Worm (Caenorhabditis elegans): ENCODE measurements around the gene C50E3.5.

C50E3.5 gene

DNA sequence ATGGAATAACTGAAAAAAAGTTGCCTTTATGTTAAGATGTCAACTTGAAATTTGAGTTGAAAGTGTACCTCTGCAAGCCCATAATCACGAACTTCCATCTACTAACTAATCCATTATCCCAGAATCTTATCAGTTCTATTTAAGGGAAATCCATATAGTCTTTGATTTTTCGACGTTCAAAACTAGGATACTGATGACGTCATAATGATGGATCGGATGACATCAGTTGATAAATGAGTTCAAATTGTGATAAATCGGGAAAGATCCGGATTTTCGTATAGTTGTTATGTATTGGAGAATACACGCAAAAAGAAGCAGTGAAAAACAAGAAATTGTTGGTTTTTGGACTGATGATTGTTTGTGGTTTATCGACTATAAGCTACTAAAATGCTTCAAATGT lies 44.1 kb upstream of the C50E3.5 start:
- TF ChIP-seq elt-1 (tag; optimal IDR thresholded peaks at IDR 0.05) (no peak), nhr-23 (tag; optimal IDR thresholded peaks at IDR 0.05) (peak; percentile 91), nhr-43 (tag; optimal IDR thresholded peaks at IDR 0.05; ENCODE audit: poor library complexity, severe bottlenecking) (peak; percentile 90)

ce11 chrV:7545187-7545586 lies 42.6 kb upstream of the C50E3.5 start, which contains the start of the genes C54F6.19 and nhx-3:
Gene C54F6.19 (plus strand): TSS chrV:7545487.
Gene nhx-3 (minus strand): TSS chrV:7545523.
- TF ChIP-seq ztf-11 (tag; optimal IDR thresholded peaks at IDR 0.05) (no peak), elt-3 (tag; optimal IDR thresholded peaks at IDR 0.05) (no peak)

- no peak for TF ChIP-seq zag-1 (tag; optimal IDR thresholded peaks at IDR 0.05)
- no peak for TF ChIP-seq nhr-12 (tag; optimal IDR thresholded peaks at IDR 0.05)
- no peak for TF ChIP-seq egl-27 (tag; optimal IDR thresholded peaks at IDR 0.05)
- no peak for TF ChIP-seq unc-62 (GFP tag; optimal IDR thresholded peaks at IDR 0.05)
- TF ChIP-seq daf-12 (tag; optimal IDR thresholded peaks at IDR 0.05) = no peak
- no peak for TF ChIP-seq elt-3 (tag; optimal IDR thresholded peaks at IDR 0.05)
- TF ChIP-seq mml-1 (tag; optimal IDR thresholded peaks at IDR 0.05) = no peak
- no peak for TF ChIP-seq egl-5 (tag; optimal IDR thresholded peaks at IDR 0.05)
- TF ChIP-seq ZK546.5 (tag; optimal IDR thresholded peaks at IDR 0.05) = no peak
These were observed 40.3 kb upstream of the C50E3.5 start, which contains the start of gene ftn-1 for ce11 chrV:7547479-7547878. Gene ftn-1 (minus strand): TSS chrV:7547579.

DNA sequence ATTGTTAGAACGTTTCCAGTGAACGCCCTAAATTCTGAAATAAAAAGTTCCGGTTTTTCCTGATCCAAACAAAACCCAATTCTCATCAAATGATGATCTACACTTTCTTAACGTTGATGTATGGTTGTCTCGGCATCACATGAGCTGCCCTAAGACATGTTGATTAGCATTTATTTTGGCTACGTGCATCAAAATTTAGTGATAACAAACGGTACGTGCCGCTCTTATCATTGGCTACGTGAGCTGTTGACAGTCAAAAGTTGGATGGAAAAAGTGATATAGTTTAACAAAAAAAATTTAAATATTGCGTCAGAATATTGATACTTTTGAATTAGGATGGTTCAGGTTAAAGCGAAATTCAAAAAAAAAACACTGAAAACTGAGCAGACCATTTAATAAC lies 39.8 kb upstream of the C50E3.5 start:
- TF ChIP-seq nhr-12 (tag; optimal IDR thresholded peaks at IDR 0.05) (no peak), pqm-1 (tag; optimal IDR thresholded peaks at IDR 0.05) (peak; percentile 76), nhr-23 (tag; optimal IDR thresholded peaks at IDR 0.05) (no peak), ztf-4 (tag; optimal IDR thresholded peaks at IDR 0.05) (no peak), lin-39 (tag; optimal IDR thresholded peaks at IDR 0.05) (no peak), mdl-1 (tag; optimal IDR thresholded peaks at IDR 0.05) (no peak), hmg-11 (tag; optimal IDR thresholded peaks at IDR 0.05) (no peak), fkh-2 (tag; optimal IDR thresholded peaks at IDR 0.05) (no peak), ceh-82 (tag; optimal IDR thresholded peaks at IDR 0.05) (no peak), nhr-11 (tag; optimal IDR thresholded peaks at IDR 0.05) (no peak), unc-62 (GFP tag; optimal IDR thresholded peaks at IDR 0.05) (no peak), nhr-28 (tag; optimal IDR thresholded peaks at IDR 0.05) (no peak), nfya-1 (tag; optimal IDR thresholded peaks at IDR 0.05; ENCODE audit: insufficient read depth) (no peak), elt-2 (tag; optimal IDR thresholded peaks at IDR 0.05) (peak; percentile 77), sea-2 (GFP tag; optimal IDR thresholded peaks at IDR 0.05) (no peak), fos-1 (tag; optimal IDR thresholded peaks at IDR 0.05) (no peak), pha-4 (tag; optimal IDR thresholded peaks at IDR 0.05) (peak; percentile 24), aly-2 (tag; optimal IDR thresholded peaks at IDR 0.05) (no peak), jun-1 (tag; optimal IDR thresholded peaks at IDR 0.05) (no peak)

ce11 chrV:7548499-7548898 lies 39.3 kb upstream of the C50E3.5 start:
- peak; percentile 2 for TF ChIP-seq nhr-25 (tag; optimal IDR thresholded peaks at IDR 0.05)

DNA sequence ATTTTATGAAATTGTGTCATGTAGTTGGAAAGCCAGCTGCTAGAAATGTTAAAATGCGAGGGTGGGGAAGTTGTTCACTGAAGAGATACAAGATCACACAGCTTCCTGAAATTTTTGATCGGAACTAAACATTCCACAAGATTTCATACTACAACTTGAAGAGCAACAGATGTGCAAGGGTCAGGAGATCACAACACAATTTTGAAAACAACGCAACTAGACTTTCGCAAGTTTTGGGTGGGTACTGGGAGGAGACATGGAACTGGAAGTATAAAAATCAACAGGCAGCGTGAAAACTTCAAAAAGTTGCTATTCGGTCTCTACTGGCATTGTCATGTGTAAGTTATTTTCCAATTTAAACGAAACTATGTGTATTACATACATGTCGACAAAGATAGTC lies 36.0 kb upstream of the C50E3.5 start, which contains the start of gene F19F10.3:
Gene F19F10.3, plus strand, starts transcription at position 301 of the 400 bp plus-strand sequence.
- no peak for TF ChIP-seq ztf-4 (tag; optimal IDR thresholded peaks at IDR 0.05)
- TF ChIP-seq elt-1 (tag; optimal IDR thresholded peaks at IDR 0.05) = no peak
- no peak for TF ChIP-seq ZK546.5 (tag; optimal IDR thresholded peaks at IDR 0.05)
- no peak for TF ChIP-seq nhr-76 (tag; optimal IDR thresholded peaks at IDR 0.05)
- no peak for TF ChIP-seq nhr-28 (tag; optimal IDR thresholded peaks at IDR 0.05)
- TF ChIP-seq fos-1 (tag; optimal IDR thresholded peaks at IDR 0.05) = no peak
- no peak for TF ChIP-seq fkh-2 (tag; optimal IDR thresholded peaks at IDR 0.05)

All from whole organism, L3 larva.